Fruit fly (Drosophila melanogaster) whole organism, embryonic: ENCODE results near the gene Lmpt.

Experiments used
- Aef1 ChIP-seq: fragments of 200-800 bp; sonication (Bioruptor generic); IDR thresholded peaks from 3 replicates; pipeline ENCODE4 v1.3.6; 2022; ENCODE audit warnings: missing biosample characterization, missing genetic modification characterization
- B-H2 ChIP-seq: fragments of 200-800 bp; sonication (Bioruptor generic); optimal IDR thresholded peaks from 2 replicates; lab custom pipeline; 2018; ENCODE audit warnings: missing biosample characterization, mild to moderate bottlenecking, missing genetic modification characterization
- CG10321 ChIP-seq: fragments of 200-800 bp; sonication (Bioruptor generic); IDR thresholded peaks from 2 replicates; pipeline ENCODE4 v1.3.6; 2022; ENCODE audit warnings: missing biosample characterization, missing genetic modification characterization
- CG12071 ChIP-seq: fragments of 200-800 bp; sonication (Bioruptor generic); optimal IDR thresholded peaks from 3 replicates; lab custom pipeline; 2018; ENCODE audit warnings: missing biosample characterization, mild to moderate bottlenecking, missing genetic modification characterization
- CG14710 ChIP-seq: fragments of 200-800 bp; sonication (Bioruptor generic); optimal IDR thresholded peaks from 3 replicates; lab custom pipeline; 2019; ENCODE audit warnings: missing biosample characterization, mild to moderate bottlenecking, missing genetic modification characterization, moderate library complexity
- CG1529 ChIP-seq: fragments of 200-800 bp; sonication (Bioruptor generic); optimal IDR thresholded peaks from 3 replicates; lab custom pipeline; 2018; ENCODE audit warnings: missing biosample characterization, missing genetic modification characterization
- CG1602 ChIP-seq: fragments of 200-800 bp; sonication (Bioruptor generic); optimal IDR thresholded peaks from 3 replicates; lab custom pipeline; 2016; ENCODE audit warnings: missing biosample characterization, missing genetic modification characterization
- CG16815 ChIP-seq: fragments of 200-800 bp; sonication (Bioruptor generic); optimal IDR thresholded peaks from 3 replicates; lab custom pipeline; 2017; ENCODE audit warnings: missing biosample characterization, mild to moderate bottlenecking, missing genetic modification characterization
- CG16863 ChIP-seq: fragments of 200-800 bp; sonication (Bioruptor generic); optimal IDR thresholded peaks from 3 replicates; lab custom pipeline; 2016; ENCODE audit warnings: missing biosample characterization, missing genetic modification characterization
- CG1792 ChIP-seq: fragments of 200-800 bp; sonication (Bioruptor generic); optimal IDR thresholded peaks from 2 replicates; lab custom pipeline; 2016; ENCODE audit warnings: missing biosample characterization, missing genetic modification characterization
- CG18619 ChIP-seq: fragments of 200-800 bp; sonication (Bioruptor generic); optimal IDR thresholded peaks from 3 replicates; lab custom pipeline; 2017; ENCODE audit warnings: missing biosample characterization, mild to moderate bottlenecking, missing genetic modification characterization
- CG18764 ChIP-seq: fragments of 200-800 bp; sonication (Bioruptor generic); optimal IDR thresholded peaks from 3 replicates; lab custom pipeline; 2016; ENCODE audit warnings: missing biosample characterization, missing genetic modification characterization
- CG30020 ChIP-seq: fragments of 200-800 bp; optimal IDR thresholded peaks from 2 replicates; lab custom pipeline; 2019; ENCODE audit warnings: missing biosample characterization, mild to moderate bottlenecking, missing genetic modification characterization, moderate library complexity
- CG3163 ChIP-seq: fragments of 200-800 bp; sonication (Bioruptor generic); optimal IDR thresholded peaks from 3 replicates; lab custom pipeline; 2016; ENCODE audit warnings: missing biosample characterization, missing genetic modification characterization
- CG5953 ChIP-seq: fragments of 200-800 bp; sonication (Bioruptor generic); IDR thresholded peaks from 2 replicates; pipeline ENCODE4 v1.3.6; 2022; ENCODE audit warnings: missing biosample characterization, missing genetic modification characterization
- CG8359 ChIP-seq: fragments of 200-800 bp; sonication (Bioruptor generic); optimal IDR thresholded peaks from 2 replicates; lab custom pipeline; 2017; ENCODE audit warnings: missing biosample characterization, mild to moderate bottlenecking, missing genetic modification characterization, borderline replicate concordance
- CG9876 ChIP-seq: fragments of 200-800 bp; sonication (Bioruptor generic); optimal IDR thresholded peaks from 2 replicates; lab custom pipeline; 2016; ENCODE audit warnings: missing biosample characterization, missing genetic modification characterization
- Chrac-16 ChIP-seq: fragments of 200-800 bp; sonication (Bioruptor generic); optimal IDR thresholded peaks from 3 replicates; lab custom pipeline; 2016; ENCODE audit warnings: missing biosample characterization, missing genetic modification characterization
- CrebB ChIP-seq: fragments of 200-800 bp; sonication (Bioruptor generic); optimal IDR thresholded peaks from 3 replicates; lab custom pipeline; 2018; ENCODE audit warnings: missing biosample characterization, mild to moderate bottlenecking, missing genetic modification characterization
- D ChIP-seq, 2 experiments: fragments of 200-800 bp in 1 of 2; fragments of >200 bp in 1 of 2; sonication (Bioruptor generic) in 1 of 2; optimal IDR thresholded peaks; 2 replicates in 1 of 2; 3 replicates in 1 of 2; lab custom pipeline; 2017; ENCODE audit warnings: mild to moderate bottlenecking in 1 of 2, missing biosample characterization in 1 of 2, missing genetic modification characterization in 1 of 2, missing genetic modification reagents in 1 of 2
- Dfd ChIP-seq, 2 experiments: fragments of >200 bp; optimal IDR thresholded peaks; 2 replicates each; lab custom pipeline; 2017; ENCODE audit warnings: missing biosample characterization in 2 of 2, missing genetic modification characterization in 2 of 2
- Dip2 ChIP-seq: fragments of 200-800 bp; sonication (Bioruptor generic); IDR thresholded peaks from 2 replicates; pipeline ENCODE4 v1.3.6; 2022; ENCODE audit warnings: missing biosample characterization, missing genetic modification characterization
- Doc3 ChIP-seq: fragments of 200-800 bp; sonication (Bioruptor generic); IDR thresholded peaks from 3 replicates; pipeline ENCODE4 v1.3.6; 2022; ENCODE audit warnings: missing biosample characterization, missing genetic modification characterization; ENCODE audit not compliant: partially characterized antibody
- Drgx ChIP-seq: fragments of 200-800 bp; sonication (Bioruptor generic); IDR thresholded peaks from 2 replicates; pipeline ENCODE4 v1.3.6; 2022; ENCODE audit warnings: missing biosample characterization, missing genetic modification characterization
- HLH3B ChIP-seq: fragments of 200-800 bp; sonication (Bioruptor generic); IDR thresholded peaks from 2 replicates; pipeline ENCODE4 v1.3.6; 2022; ENCODE audit warnings: missing biosample characterization, missing genetic modification characterization
- Hand ChIP-seq: fragments of 200-800 bp; sonication (Bioruptor generic); optimal IDR thresholded peaks from 2 replicates; lab custom pipeline; 2017; ENCODE audit warnings: mild to moderate bottlenecking, missing biosample characterization, missing genetic modification reagents, missing genetic modification characterization
- NK7.1 ChIP-seq: fragments of 200-800 bp; sonication (Bioruptor generic); optimal IDR thresholded peaks from 3 replicates; lab custom pipeline; 2016; ENCODE audit warnings: missing biosample characterization, missing genetic modification characterization
- Neu2 ChIP-seq: fragments of 200-800 bp; sonication (Bioruptor generic); optimal IDR thresholded peaks from 3 replicates; lab custom pipeline; 2016; ENCODE audit warnings: missing biosample characterization, missing genetic modification characterization, borderline replicate concordance
- Oli ChIP-seq: fragments of 200-800 bp; sonication (Bioruptor generic); optimal IDR thresholded peaks from 2 replicates; lab custom pipeline; 2018; ENCODE audit warnings: missing biosample characterization, mild to moderate bottlenecking, missing genetic modification characterization, moderate library complexity
- Ravus ChIP-seq: fragments of 200-800 bp; sonication (Bioruptor generic); IDR thresholded peaks from 2 replicates; pipeline ENCODE4 v1.3.6; 2022; ENCODE audit warnings: missing biosample characterization, missing genetic modification characterization
- aop ChIP-seq: fragments of 200-800 bp; sonication (Bioruptor generic); IDR thresholded peaks from 2 replicates; pipeline ENCODE4 v1.3.6; 2022; ENCODE audit warnings: missing biosample characterization, missing genetic modification characterization
- bbx ChIP-seq: fragments of 200-800 bp; sonication (Bioruptor generic); IDR thresholded peaks from 2 replicates; pipeline ENCODE4 v1.3.6; 2022; ENCODE audit warnings: missing biosample characterization, missing genetic modification characterization; ENCODE audit not compliant: partially characterized antibody
- en ChIP-seq: fragments of 200-800 bp; sonication (Bioruptor generic); optimal IDR thresholded peaks from 2 replicates; lab custom pipeline; 2016; ENCODE audit warnings: missing biosample characterization, missing genetic modification characterization
- fd3F ChIP-seq: fragments of 200-800 bp; sonication (Bioruptor generic); optimal IDR thresholded peaks from 2 replicates; lab custom pipeline; 2018; ENCODE audit warnings: missing biosample characterization, mild to moderate bottlenecking, missing genetic modification characterization, moderate library complexity
- ham ChIP-seq: fragments of 200-800 bp; sonication (Bioruptor generic); IDR thresholded peaks from 2 replicates; pipeline ENCODE4 v1.3.6; 2022; ENCODE audit warnings: missing biosample characterization, missing genetic modification characterization
- jigr1 ChIP-seq: fragments of 200-800 bp; sonication (Bioruptor generic); IDR thresholded peaks from 3 replicates; pipeline ENCODE4 v1.3.6; 2022; ENCODE audit warnings: missing biosample characterization, missing genetic modification characterization
- luna ChIP-seq: fragments of 200-800 bp; sonication (Bioruptor generic); optimal IDR thresholded peaks from 2 replicates; lab custom pipeline; 2016; ENCODE audit warnings: missing biosample characterization, missing genetic modification characterization
- onecut ChIP-seq: fragments of 200-800 bp; sonication (Bioruptor generic); IDR thresholded peaks from 2 replicates; pipeline ENCODE4 v1.3.6; 2022; ENCODE audit warnings: missing biosample characterization, missing genetic modification characterization
- otp ChIP-seq: fragments of 200-800 bp; sonication (Bioruptor generic); IDR thresholded peaks from 3 replicates; pipeline ENCODE4, ENCODE4 v1.3.6; 2022; ENCODE audit warnings: missing biosample characterization, missing genetic modification characterization
- pita ChIP-seq: fragments of 200-800 bp; sonication (Bioruptor generic); optimal IDR thresholded peaks from 2 replicates; lab custom pipeline; 2017; ENCODE audit warnings: missing biosample characterization, mild to moderate bottlenecking, missing genetic modification characterization
- ro ChIP-seq: fragments of 200-800 bp; sonication (Bioruptor generic); IDR thresholded peaks from 2 replicates; pipeline ENCODE4 v1.3.6; 2022; ENCODE audit warnings: missing biosample characterization, missing genetic modification characterization
- schlank ChIP-seq: fragments of 200-800 bp; sonication (Bioruptor generic); optimal IDR thresholded peaks from 2 replicates; lab custom pipeline; 2018; ENCODE audit warnings: missing biosample characterization, mild to moderate bottlenecking, missing genetic modification characterization
- ssp ChIP-seq: fragments of 200-800 bp; sonication (Bioruptor generic); IDR thresholded peaks from 2 replicates; pipeline ENCODE4 v1.3.6; 2022; ENCODE audit warnings: missing biosample characterization, missing genetic modification characterization
- stc ChIP-seq: fragments of 200-800 bp; sonication (Bioruptor generic); IDR thresholded peaks from 2 replicates; pipeline ENCODE4 v1.3.6; 2022; ENCODE audit warnings: missing biosample characterization, missing genetic modification characterization
- trem ChIP-seq: fragments of 200-800 bp; optimal IDR thresholded peaks from 3 replicates; lab custom pipeline; 2019; ENCODE audit warnings: missing biosample characterization, mild to moderate bottlenecking, missing genetic modification characterization, moderate library complexity
- ttk ChIP-seq: fragments of 200-800 bp; sonication (Bioruptor generic); IDR thresholded peaks from 2 replicates; pipeline ENCODE4 v2.1.2; 2022; ENCODE audit warnings: missing biosample characterization, missing genetic modification characterization
- tup ChIP-seq: fragments of 200-800 bp; sonication (Bioruptor generic); optimal IDR thresholded peaks from 2 replicates; lab custom pipeline; 2016; ENCODE audit warnings: missing biosample characterization, mild to moderate bottlenecking, missing genetic modification characterization, moderate library complexity
- vvl ChIP-seq: fragments of 200-800 bp; sonication (Bioruptor generic); IDR thresholded peaks from 2 replicates; pipeline ENCODE4 v1.3.6; 2022; ENCODE audit warnings: missing biosample characterization, missing genetic modification characterization
- zf30C ChIP-seq: fragments of 200-800 bp; sonication (Bioruptor generic); optimal IDR thresholded peaks from 3 replicates; lab custom pipeline; 2018; ENCODE audit warnings: missing biosample characterization, mild to moderate bottlenecking, missing genetic modification characterization
- zfh2 ChIP-seq: fragments of 200-800 bp; sonication (Bioruptor generic); optimal IDR thresholded peaks from 2 replicates; lab custom pipeline; 2016; ENCODE audit warnings: missing biosample characterization, missing genetic modification characterization

Lmpt gene

dm6 chr3L:16890650-16891336, 25.7 kb downstream of the Lmpt start (continued):
- TF ChIP-seq onecut = peak; percentile 89
- TF ChIP-seq aop (GFP tag; lab: Robert Waterston, UW) = no peak
- peak; percentile 100 for TF ChIP-seq CG8359 (GFP tag; lab: Kevin White, UChicago)
- TF ChIP-seq tup (GFP tag; lab: Kevin White, UChicago) = peak; percentile 77
- TF ChIP-seq ssp (GFP tag; lab: Robert Waterston, UW) = peak; percentile 86
- TF ChIP-seq ham (GFP tag; lab: Robert Waterston, UW) = 0 out of 2 replicates have a peak, but pooled peaks have one; percentile 15
- TF ChIP-seq pita = no peak
- peak; percentile 77 for TF ChIP-seq CG1792 (GFP tag; lab: Kevin White, UChicago)
- TF ChIP-seq Dip2 (GFP tag; lab: Robert Waterston, UW) = no peak
- TF ChIP-seq NK7.1 (GFP tag; lab: Kevin White, UChicago) = peak; percentile 67
- TF ChIP-seq Neu2 (GFP tag; lab: Kevin White, UChicago) = no peak
- TF ChIP-seq CG5953 (GFP tag; lab: Robert Waterston, UW) = peak; percentile 90
- peak; percentile 89 for TF ChIP-seq CG14710 (tag; lab: Kevin White, UChicago)
- TF ChIP-seq CG30020 (tag; lab: Kevin White, UChicago) = peak; percentile 49
- peak; percentile 69 for TF ChIP-seq fd3F (GFP tag; lab: Kevin White, UChicago)
- no peak for TF ChIP-seq schlank (tag; lab: Kevin White, UChicago)
- TF ChIP-seq otp (GFP tag; lab: Robert Waterston, UW) = peak; percentile 93
- no peak for TF ChIP-seq D (optimal IDR thresholded peaks at IDR 0.05; lab: Kevin White, UChicago)
- peak; percentile 94 for TF ChIP-seq D (GFP tag; optimal IDR thresholded peaks at IDR 0.05; lab: Kevin White, UChicago)
- peak; percentile 84 for TF ChIP-seq en (GFP tag; lab: Kevin White, UChicago)
- peak; percentile 73 for TF ChIP-seq Ravus (GFP tag; lab: Robert Waterston, UW)
- TF ChIP-seq CG18764 (GFP tag; lab: Kevin White, UChicago) = peak; percentile 85
- peak; percentile 82 for TF ChIP-seq Chrac-16 (GFP tag; lab: Kevin White, UChicago)
- TF ChIP-seq ttk = peak; percentile 94
- peak; percentile 78 for TF ChIP-seq ro (GFP tag; lab: Robert Waterston, UW)
- peak; percentile 70 for TF ChIP-seq CG16815 (GFP tag; lab: Kevin White, UChicago)
- peak; percentile 84 for TF ChIP-seq trem (tag; lab: Kevin White, UChicago)
- TF ChIP-seq bbx (GFP tag; lab: Robert Waterston, UW) = peak; percentile 43; the same call in 1 of the 2 replicates
- TF ChIP-seq CrebB = peak; percentile 78
- peak; percentile 91 for TF ChIP-seq CG16863 (GFP tag; lab: Kevin White, UChicago)
- peak; percentile 90 for TF ChIP-seq Drgx (GFP tag; lab: Robert Waterston, UW)
- TF ChIP-seq B-H2 (GFP tag; lab: Kevin White, UChicago) = no peak
- peak; percentile 47 for TF ChIP-seq luna (GFP tag; lab: Kevin White, UChicago)
- TF ChIP-seq zf30C (GFP tag; lab: Kevin White, UChicago) = peak; percentile 68
- peak; percentile 78; the same call in 2 of the 3 replicates for TF ChIP-seq jigr1 (GFP tag; lab: Robert Waterston, UW)
- peak; percentile 60 for TF ChIP-seq CG9876 (GFP tag; lab: Kevin White, UChicago)
- peak; percentile 59 for TF ChIP-seq CG3163 (GFP tag; lab: Kevin White, UChicago)
- TF ChIP-seq CG1529 = peak; percentile 89
- peak; percentile 28 for TF ChIP-seq Hand
- peak; percentile 95 for TF ChIP-seq HLH3B (GFP tag; lab: Robert Waterston, UW)
- TF ChIP-seq CG18619 = peak; percentile 82
- no peak for TF ChIP-seq Doc3 (GFP tag; lab: Robert Waterston, UW)
- TF ChIP-seq stc (GFP tag; lab: Robert Waterston, UW) = peak; percentile 94
- peak; percentile 91 for TF ChIP-seq CG1602 (GFP tag; lab: Kevin White, UChicago)
- TF ChIP-seq CG10321 (GFP tag; lab: Robert Waterston, UW) = no peak
- no peak for TF ChIP-seq Dfd (GFP tag; optimal IDR thresholded peaks at IDR 0.05; lab: Kevin White, UChicago)
- TF ChIP-seq zfh2 = peak; percentile 35
- peak; percentile 97 for TF ChIP-seq vvl (GFP tag; lab: Robert Waterston, UW)
- TF ChIP-seq Aef1 = peak; percentile 89
- peak; percentile 78 for TF ChIP-seq CG12071 (GFP tag; lab: Kevin White, UChicago)
- peak; percentile 94 for TF ChIP-seq Oli (tag; lab: Kevin White, UChicago)
